Fruit fly (Drosophila melanogaster): Measurements from ENCODE around the gene Sse.

Sse gene

dm6 chr3L:5665434-5665833 lies 3.4 kb upstream of the Sse start:
- no peak for TF ChIP-seq sage (GFP tag; optimal IDR thresholded peaks at IDR 0.05)
- no peak for TF ChIP-seq Hr78 (GFP tag; optimal IDR thresholded peaks at IDR 0.05)
- TF ChIP-seq usp (GFP tag; optimal IDR thresholded peaks at IDR 0.05) = no peak
- no peak for TF ChIP-seq Sp1 (GFP tag; optimal IDR thresholded peaks at IDR 0.05)
- no peak for TF ChIP-seq tai (GFP tag; optimal IDR thresholded peaks at IDR 0.05)
- TF ChIP-seq Hr83 (GFP tag; optimal IDR thresholded peaks at IDR 0.05; ENCODE audit: poor library complexity, severe bottlenecking) = no peak
- no peak for TF ChIP-seq psq (GFP tag; optimal IDR thresholded peaks at IDR 0.05)
- TF ChIP-seq br (GFP tag; optimal IDR thresholded peaks at IDR 0.05) = no peak
- TF ChIP-seq fru (GFP tag; optimal IDR thresholded peaks at IDR 0.05) = no peak
- no peak for TF ChIP-seq Hnf4 (GFP tag; optimal IDR thresholded peaks at IDR 0.05)
- no peak for TF ChIP-seq sv (GFP tag; optimal IDR thresholded peaks at IDR 0.05)
- no peak for TF ChIP-seq Mio (GFP tag; optimal IDR thresholded peaks at IDR 0.05)
- TF ChIP-seq lola (GFP tag; optimal IDR thresholded peaks at IDR 0.05) = no peak

- TF ChIP-seq GATAd (GFP tag; optimal IDR thresholded peaks at IDR 0.05) (no peak), br (GFP tag; optimal IDR thresholded peaks at IDR 0.05) (no peak), Vsx2 (GFP tag; optimal IDR thresholded peaks at IDR 0.05; ENCODE audit: partially characterized antibody) (no peak), Myc (optimal IDR thresholded peaks at IDR 0.05) (no peak), sage (GFP tag; optimal IDR thresholded peaks at IDR 0.05) (no peak), Mio (GFP tag; optimal IDR thresholded peaks at IDR 0.05) (no peak), h (GFP tag; optimal IDR thresholded peaks at IDR 0.05) (no peak), OdsH (GFP tag; optimal IDR thresholded peaks at IDR 0.05) (no peak), dl (GFP tag; optimal IDR thresholded peaks at IDR 0.05; ENCODE audit: insufficient read depth in 1 of 2, partially characterized antibody in 2 of 2) (no peak), brk (GFP tag; optimal IDR thresholded peaks at IDR 0.05) (no peak), Dif (GFP tag; optimal IDR thresholded peaks at IDR 0.05; ENCODE audit: partially characterized antibody) (no peak), fru (GFP tag; optimal IDR thresholded peaks at IDR 0.05) (no peak), sv (GFP tag; optimal IDR thresholded peaks at IDR 0.05) (no peak)
Measured at dm6 chr3L:5664719-5664973, 2.6 kb upstream of the Sse start.

- TF ChIP-seq Vsx2 (GFP tag; optimal IDR thresholded peaks at IDR 0.05; ENCODE audit: partially characterized antibody) = no peak
- no peak for TF ChIP-seq rgr (GFP tag; optimal IDR thresholded peaks at IDR 0.05)
- TF ChIP-seq CG32264 (GFP tag; optimal IDR thresholded peaks at IDR 0.05) = no peak
- no peak for TF ChIP-seq psq (GFP tag; optimal IDR thresholded peaks at IDR 0.05)
- TF ChIP-seq dl (GFP tag; optimal IDR thresholded peaks at IDR 0.05; ENCODE audit: insufficient read depth in 1 of 2, partially characterized antibody in 2 of 2) = no peak
- TF ChIP-seq foxo (GFP tag; optimal IDR thresholded peaks at IDR 0.05) = no peak
- no peak for TF ChIP-seq ey (GFP tag; optimal IDR thresholded peaks at IDR 0.05)
- TF ChIP-seq woc (GFP tag; optimal IDR thresholded peaks at IDR 0.05) = no peak
- no peak for TF ChIP-seq usp (GFP tag; optimal IDR thresholded peaks at IDR 0.05)
- TF ChIP-seq Hr78 (GFP tag; optimal IDR thresholded peaks at IDR 0.05) = no peak
- no peak for TF ChIP-seq GATAd (GFP tag; optimal IDR thresholded peaks at IDR 0.05)
- no peak for TF ChIP-seq sv (GFP tag; optimal IDR thresholded peaks at IDR 0.05)
- no peak for TF ChIP-seq CG9705 (GFP tag; optimal IDR thresholded peaks at IDR 0.05)
- no peak for TF ChIP-seq HLH106 (tag; optimal IDR thresholded peaks at IDR 0.05)
- no peak for TF ChIP-seq Mio (GFP tag; optimal IDR thresholded peaks at IDR 0.05)
Measured at dm6 chr3L:5663876-5664718, 2.0 kb upstream of the Sse start, which contains the start of gene CG46320. Gene CG46320 (plus strand): TSS chr3L:5664121.

- TF ChIP-seq rgr (GFP tag; optimal IDR thresholded peaks at IDR 0.05) (no peak), N (GFP tag; optimal IDR thresholded peaks at IDR 0.05) (no peak), woc (GFP tag; optimal IDR thresholded peaks at IDR 0.05) (no peak), CG32264 (GFP tag; optimal IDR thresholded peaks at IDR 0.05) (no peak), Sp1 (GFP tag; optimal IDR thresholded peaks at IDR 0.05) (no peak), pan (optimal IDR thresholded peaks at IDR 0.05) (no peak), psq (GFP tag; optimal IDR thresholded peaks at IDR 0.05) (no peak), CG9705 (GFP tag; optimal IDR thresholded peaks at IDR 0.05) (no peak), HLH106 (tag; optimal IDR thresholded peaks at IDR 0.05) (no peak), GATAd (GFP tag; optimal IDR thresholded peaks at IDR 0.05) (no peak), br (GFP tag; optimal IDR thresholded peaks at IDR 0.05) (no peak)
Measured at dm6 chr3L:5663250-5663649, 1.2 kb upstream of the Sse start.

- TF ChIP-seq Dfd (GFP tag; optimal IDR thresholded peaks at IDR 0.05) (peak; percentile 15), tai (GFP tag; optimal IDR thresholded peaks at IDR 0.05) (no peak), GATAd (GFP tag; optimal IDR thresholded peaks at IDR 0.05) (no peak)
Measured at dm6 chr3L:5658368-5658767, 3.7 kb downstream of the Sse start.
